Fruit fly (Drosophila melanogaster): ENCODE data around the gene CG11836.

CG11836 gene

DNA sequence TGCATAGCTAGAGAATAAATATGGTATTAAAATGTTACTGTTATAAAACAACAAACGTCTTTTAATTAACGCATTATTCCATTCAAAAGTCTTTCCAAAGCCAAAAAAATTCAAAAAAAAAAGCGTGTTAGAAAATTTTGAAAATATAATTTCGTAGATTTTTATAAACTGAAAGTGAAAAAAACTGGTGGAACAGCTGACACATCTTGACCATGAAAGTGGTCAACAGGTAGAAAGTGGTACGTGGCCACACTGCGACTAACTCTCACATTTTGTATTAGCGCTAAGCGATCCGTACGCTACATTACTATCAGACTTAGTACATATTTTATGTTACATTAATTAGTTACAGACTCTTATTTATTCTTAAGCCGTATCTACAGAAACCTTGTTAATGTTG lies at the start of gene CG11836:
Gene CG11836 (plus strand): TSS at position 256 of the 400 bp plus-strand sequence.
- no peak for TF ChIP-seq CG17801 (GFP tag; optimal IDR thresholded peaks at IDR 0.05; ENCODE audit: partially characterized antibody)

DNA sequence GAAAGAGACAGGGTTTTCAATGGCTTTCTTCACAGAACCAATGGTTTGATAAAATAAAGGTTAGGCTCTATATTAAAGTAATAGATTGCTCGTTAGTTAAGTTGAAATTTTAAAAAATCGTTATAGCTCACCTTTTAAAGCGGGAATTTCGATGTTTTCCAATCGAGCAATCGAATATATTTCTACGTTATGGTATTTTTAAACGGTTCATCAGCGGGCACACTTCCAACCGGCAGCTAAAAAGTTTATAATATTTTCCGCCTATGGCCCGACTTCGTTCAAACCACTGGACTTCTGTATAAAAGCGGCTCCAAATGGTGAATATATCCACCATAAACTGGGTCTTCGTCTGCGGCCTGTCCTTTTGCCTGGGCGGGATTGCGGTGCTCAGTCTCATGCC lies 47.9 kb upstream of the CG11836 start, which contains the start of gene beta4GalT7:
Gene beta4GalT7 (plus strand): TSS at position 201 of the 400 bp plus-strand sequence.
- TF ChIP-seq CG17801 (GFP tag; optimal IDR thresholded peaks at IDR 0.05; ENCODE audit: partially characterized antibody): no peak

DNA sequence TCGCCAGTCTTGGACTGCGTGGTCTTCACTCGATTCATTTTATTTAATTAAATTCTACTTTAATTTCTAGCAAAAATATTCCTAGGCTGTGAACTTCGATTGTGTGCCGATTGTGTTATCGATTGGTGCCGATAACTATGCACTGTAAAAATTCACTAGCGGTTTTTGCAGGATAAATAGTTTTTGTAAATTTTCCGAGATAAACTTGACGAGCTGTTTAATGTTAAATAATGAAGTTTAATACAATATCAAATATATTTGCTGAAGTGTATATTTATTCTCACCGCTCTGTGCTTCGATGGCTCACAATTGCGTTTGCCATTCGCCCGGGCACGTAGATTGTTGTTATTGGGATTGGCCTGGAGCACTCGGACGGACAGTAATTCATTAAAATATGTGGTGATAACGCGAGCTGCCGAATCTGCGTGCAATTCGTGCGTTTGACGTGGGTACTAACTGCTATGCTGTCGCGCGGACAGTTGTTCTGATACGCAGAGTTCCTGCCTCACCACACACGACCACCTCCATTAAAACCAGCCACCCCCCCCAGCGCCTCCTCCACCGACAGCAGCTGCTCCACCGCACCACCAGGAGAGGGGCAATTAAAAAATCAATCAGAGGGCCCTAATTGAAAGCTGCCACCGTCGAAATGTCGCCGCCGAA lies 45.9 kb upstream of the CG11836 start, which contains the start of the genes EMC6 and Hr96:
Gene EMC6 (minus strand): TSS at position 123 of the 663 bp plus-strand sequence.
Gene Hr96 (plus strand): TSS at position 341 of the 663 bp plus-strand sequence.
- TF ChIP-seq CG17801 (GFP tag; optimal IDR thresholded peaks at IDR 0.05; ENCODE audit: partially characterized antibody): peak; percentile 93

DNA sequence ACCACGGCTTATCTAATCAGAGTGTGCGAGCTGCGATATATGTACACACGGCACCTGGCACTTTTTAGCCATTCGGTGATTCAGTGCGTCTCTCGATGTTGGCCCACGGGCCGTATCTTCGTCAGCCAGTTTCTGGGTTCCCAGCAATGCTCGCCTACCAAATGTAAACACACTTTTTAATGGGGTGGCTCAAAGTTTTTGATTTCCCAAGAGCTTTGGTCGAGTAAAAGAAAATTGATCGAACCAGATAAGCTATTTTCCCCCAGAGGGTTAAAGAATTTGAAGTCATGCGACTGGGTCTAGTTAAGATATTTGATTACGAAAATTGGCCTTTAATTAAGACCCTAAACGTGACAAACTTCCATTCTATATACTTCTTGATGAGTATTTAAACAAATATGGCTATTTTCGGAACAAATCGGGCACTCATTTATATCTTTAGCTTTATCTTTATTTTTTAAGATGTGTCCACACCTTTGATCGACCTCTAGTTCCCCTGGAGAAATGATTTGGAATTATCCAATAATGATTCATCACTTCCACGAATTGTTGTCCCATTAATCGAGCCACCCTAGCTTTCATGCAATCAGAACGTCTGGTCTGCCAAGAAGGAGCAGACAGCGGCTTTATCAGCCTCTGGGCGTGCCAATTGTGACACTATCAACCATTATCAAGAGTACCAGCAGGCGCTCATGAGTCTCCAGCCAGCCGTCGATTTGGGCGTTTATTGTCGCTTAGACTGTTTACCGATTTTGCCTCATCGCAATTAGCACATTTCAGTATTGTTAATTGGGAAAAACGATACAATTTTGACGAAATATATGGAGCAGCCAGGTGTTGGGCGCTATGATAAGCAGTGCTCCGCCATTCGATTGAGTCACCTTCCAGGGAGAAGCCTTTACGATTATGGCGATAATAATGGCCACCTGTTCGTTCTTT lies 43.4 kb upstream of the CG11836 start:
- no peak for TF ChIP-seq CG17801 (GFP tag; optimal IDR thresholded peaks at IDR 0.05; ENCODE audit: partially characterized antibody)

DNA sequence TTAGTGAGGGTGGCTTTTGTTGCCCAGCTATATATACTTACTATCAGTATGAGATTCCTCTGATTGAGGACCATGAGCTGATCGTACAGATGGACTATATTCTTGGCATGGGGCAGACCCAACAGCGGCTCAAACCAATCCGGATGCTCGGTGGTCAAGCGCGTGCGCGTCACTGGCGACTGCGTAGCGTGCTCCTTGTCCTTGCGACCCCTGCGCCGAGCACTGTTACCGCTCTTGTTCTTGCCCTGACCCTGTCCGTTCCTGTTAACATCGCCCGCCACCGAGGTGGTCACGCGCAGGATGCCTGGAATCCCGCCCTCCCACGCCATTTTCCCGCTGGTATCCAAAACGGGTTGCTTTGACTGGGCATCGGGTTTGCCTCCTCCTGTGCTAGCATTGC lies 38.2 kb upstream of the CG11836 start:
- no peak for TF ChIP-seq CG17801 (GFP tag; optimal IDR thresholded peaks at IDR 0.05; ENCODE audit: partially characterized antibody)

DNA sequence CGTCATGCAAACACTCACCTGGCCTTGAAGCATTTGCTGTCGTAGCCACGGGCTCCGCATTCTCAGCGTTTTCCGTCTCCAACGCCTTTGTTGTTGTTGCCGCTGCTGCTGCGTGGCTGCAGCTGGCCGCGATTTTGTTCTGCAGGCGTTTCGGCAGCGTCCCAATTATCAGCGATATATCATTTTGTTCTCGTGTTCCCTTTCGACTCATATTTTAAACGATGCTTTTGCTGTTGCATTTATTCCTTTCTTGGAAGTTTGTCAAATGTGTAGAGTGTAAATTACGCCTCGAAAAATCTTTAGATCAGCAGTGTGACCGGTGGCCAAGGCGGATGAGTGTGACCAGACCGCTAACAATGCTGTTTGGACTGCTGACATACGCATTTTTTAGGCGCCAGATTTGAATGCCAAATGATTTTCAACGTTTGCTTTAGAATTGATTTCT lies 37.8 kb upstream of the CG11836 start, which contains the start of gene Smg6:
Gene Smg6 (minus strand): TSS at position 324 of the 445 bp plus-strand sequence.
- peak; percentile 35 for TF ChIP-seq CG17801 (GFP tag; optimal IDR thresholded peaks at IDR 0.05; ENCODE audit: partially characterized antibody)

DNA sequence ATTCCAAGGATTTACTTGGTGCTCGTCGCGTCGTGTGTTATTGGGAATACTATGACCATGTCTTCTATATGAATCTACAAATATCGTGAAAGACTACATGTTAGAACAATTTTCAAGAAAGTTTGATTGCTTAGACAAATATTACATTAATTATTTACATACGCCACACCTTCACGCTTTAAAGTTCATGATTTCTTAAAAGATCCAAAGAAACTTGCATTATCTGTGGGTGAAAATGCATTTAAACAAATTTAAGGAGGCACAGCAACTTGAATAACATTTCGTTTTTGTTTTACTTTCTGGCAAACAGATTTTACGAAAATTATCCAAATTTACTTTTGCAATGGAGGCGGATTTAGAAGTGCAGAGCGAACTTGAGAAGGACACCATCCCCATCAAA lies 34.3 kb upstream of the CG11836 start, which contains the start of gene CG31115:
Gene CG31115 (plus strand): TSS at position 301 of the 400 bp plus-strand sequence.
- no peak for TF ChIP-seq CG17801 (GFP tag; optimal IDR thresholded peaks at IDR 0.05; ENCODE audit: partially characterized antibody)

DNA sequence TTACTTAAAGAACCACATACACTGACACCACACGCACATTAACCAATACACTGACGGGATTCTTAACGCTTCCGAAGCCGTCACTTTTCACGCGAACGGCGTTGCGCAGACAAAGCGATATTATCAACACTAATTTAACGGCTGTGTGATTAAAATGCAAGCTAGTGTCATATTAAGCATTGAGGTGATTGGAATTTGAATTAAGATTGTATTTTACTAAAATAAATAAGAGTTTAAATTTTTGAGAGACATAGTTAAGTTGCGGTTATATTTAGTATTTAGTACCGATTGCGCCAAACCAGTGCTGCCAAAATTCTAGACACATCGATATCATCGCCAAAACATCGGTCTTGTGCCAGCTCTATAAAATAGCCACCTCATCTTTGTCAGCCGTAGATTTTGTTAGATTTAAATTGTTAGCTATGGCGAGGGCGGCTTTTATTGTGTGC lies 31.9 kb upstream of the CG11836 start, which contains the start of the genes Ythdf and bai:
Gene Ythdf (minus strand): TSS at position 222 of the 449 bp plus-strand sequence.
Gene bai (plus strand): TSS at position 347 of the 449 bp plus-strand sequence.
- TF ChIP-seq CG17801 (GFP tag; optimal IDR thresholded peaks at IDR 0.05; ENCODE audit: partially characterized antibody): peak; percentile 15

DNA sequence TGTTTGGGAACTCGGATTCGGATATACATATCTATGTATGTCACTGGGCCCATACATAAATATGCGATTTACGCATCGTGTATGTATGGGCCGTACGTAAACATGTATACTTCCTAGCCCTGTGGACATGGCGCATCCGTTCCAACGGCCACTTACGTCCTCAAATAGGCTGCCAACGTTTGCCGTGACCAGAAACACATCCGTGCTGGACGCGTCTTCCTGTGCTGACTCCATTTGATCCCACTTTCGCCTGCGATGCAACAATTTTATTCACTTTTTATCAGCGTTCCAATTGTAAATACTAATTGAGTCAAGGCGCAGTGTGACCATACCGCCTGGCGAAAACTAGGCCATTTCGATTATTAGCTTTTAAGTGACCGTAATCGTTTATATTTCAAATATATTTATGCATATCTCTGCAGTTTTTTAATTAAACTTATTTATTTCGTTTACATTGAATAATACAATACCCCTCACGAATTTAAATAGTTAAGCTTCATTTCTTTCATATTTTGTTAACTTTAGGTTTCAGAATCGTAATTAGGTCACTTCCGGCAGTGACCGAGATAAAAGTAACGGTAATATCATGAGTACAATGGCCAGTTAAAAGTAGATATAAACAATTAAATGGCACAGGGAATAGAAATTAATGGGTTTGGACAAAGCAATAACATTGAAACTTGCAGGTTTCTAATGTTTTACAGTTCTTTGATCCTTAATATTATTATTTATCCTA lies 25.9 kb upstream of the CG11836 start, which contains the start of gene 5PtaseI:
Gene 5PtaseI (minus strand): TSS at position 336 of the 736 bp plus-strand sequence.
- TF ChIP-seq CG17801 (GFP tag; optimal IDR thresholded peaks at IDR 0.05; ENCODE audit: partially characterized antibody): no peak

DNA sequence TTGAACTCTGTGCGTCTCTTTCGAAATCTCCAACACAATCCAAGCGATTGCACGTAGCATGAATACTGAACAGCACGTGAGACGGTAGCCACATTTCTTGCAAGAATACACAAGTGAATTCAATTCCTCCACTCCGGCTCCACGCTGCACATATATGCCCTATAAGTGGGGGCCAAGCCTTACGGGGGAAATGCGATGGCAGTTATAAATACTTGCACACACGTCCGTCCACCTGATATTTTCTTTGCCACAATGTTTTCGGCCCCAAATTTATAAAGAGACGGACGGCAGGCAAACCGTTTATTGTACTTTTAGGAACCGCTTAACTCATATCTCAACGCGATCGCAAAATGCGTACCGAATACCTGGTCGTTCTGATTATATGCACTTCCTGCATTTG lies 24.9 kb upstream of the CG11836 start, which contains the start of gene CG11786:
Gene CG11786 (plus strand): TSS at position 301 of the 400 bp plus-strand sequence.
- no peak for TF ChIP-seq CG17801 (GFP tag; optimal IDR thresholded peaks at IDR 0.05; ENCODE audit: partially characterized antibody)

DNA sequence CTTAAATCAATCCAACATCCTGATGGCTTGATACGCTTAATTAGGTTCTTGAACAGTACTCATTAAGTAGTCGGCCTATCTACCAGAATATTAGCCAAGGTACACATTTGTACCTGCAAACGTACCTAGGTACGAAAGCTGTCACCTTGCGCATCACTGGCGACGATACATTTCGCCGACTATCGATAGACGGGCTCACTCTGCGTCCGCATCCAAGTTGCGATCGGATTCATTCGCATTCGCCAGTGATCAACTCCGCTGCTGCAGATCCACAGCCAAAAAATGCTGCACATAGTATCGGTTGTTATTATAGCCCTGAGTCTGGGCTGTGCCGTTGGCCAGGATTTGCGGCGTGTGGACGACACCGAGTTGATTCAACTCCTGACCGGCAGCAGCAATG lies 23.4 kb upstream of the CG11836 start, which contains the start of gene CG11790:
Gene CG11790 (plus strand): TSS at position 203 of the 400 bp plus-strand sequence.
- TF ChIP-seq CG17801 (GFP tag; optimal IDR thresholded peaks at IDR 0.05; ENCODE audit: partially characterized antibody): peak; percentile 38

DNA sequence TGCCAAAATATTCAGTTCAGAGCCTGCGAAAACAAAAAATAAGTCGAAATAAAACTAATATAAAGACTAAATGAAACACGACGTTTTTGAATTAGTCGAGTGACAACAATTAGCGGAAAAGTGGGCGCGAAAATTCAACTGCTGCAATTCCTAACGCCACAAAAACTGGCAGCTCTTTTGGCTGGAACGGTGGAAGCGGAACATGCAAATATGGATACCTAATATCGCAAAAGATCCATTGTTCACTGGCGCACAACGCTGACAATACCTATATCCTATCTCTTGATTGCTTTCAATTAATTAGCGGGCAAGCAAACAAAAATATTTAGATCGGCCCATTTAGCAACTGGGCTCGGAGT lies 21.6 kb upstream of the CG11836 start, which contains the start of gene CG11791:
Gene CG11791 (plus strand): TSS at position 234 of the 359 bp plus-strand sequence.
- no peak for TF ChIP-seq CG17801 (GFP tag; optimal IDR thresholded peaks at IDR 0.05; ENCODE audit: partially characterized antibody)

DNA sequence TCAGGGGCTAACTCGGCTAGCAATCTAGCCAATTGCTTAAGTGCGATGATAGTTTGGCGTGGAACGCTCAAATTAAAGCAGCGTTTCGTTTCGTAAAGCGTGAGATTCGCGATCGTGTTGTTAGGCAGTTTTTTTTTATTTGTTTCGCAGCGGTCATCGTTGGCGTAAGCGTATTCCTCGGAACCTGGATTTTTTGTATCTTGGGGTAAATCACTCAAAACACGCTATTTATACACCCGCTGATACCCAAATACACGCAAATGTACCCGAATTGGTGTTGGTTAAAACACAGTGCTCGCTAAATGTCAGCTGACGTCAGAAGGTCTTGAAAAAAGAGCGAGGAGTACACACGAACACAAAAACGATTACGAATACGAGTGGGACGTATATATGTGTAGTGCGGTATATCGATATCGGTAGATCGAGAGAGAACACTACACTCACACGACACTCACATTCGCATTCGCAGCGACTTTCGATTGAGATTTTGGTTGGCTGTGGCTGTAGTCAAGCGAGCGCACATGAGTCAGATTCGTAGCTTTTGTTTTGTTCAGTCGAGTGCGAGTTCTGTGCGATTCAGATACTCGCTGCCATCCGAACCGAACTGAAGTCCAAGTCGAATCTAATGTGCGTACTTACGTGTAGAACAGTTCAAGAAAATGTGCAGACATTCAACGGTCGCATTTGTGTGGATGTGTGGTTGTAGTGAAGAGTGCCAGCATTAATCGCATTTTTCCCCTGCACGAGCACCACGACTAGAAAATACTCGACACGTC lies 21.0 kb upstream of the CG11836 start:
- peak; percentile 88 for TF ChIP-seq CG17801 (GFP tag; optimal IDR thresholded peaks at IDR 0.05; ENCODE audit: partially characterized antibody)

All from ovary, adult (tissue).